Fruit fly (Drosophila melanogaster): ENCODE data around the gene Gba1b.

Gene Gba1b

DNA sequence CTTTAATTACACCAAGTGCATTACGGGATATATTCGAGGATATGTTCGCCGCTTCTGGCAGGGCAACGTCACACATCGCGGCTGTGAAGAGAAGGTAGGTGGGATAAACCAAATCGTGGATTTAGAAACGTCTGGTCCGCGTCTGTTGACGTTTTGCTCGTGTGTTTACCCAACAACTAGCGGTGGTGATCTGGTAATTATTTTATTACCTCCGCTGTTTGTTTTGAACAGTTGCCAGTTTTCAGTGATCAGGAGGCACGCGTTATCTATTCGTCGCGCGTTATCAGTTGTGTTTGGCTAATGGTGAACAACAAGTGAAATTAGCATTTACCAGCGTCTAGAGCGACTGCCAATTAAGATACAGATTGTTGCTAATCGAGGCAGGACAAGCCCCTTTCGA is 24.5 kb downstream of the Gba1b start (continued):
- TF ChIP-seq HLHmδ (GFP tag; optimal IDR thresholded peaks at IDR 0.05) (peak; percentile 56), Asciz (GFP tag; optimal IDR thresholded peaks at IDR 0.05) (peak; percentile 45), Sry-δ (GFP tag; optimal IDR thresholded peaks at IDR 0.05) (no peak), H2.0 (GFP tag; IDR thresholded peaks at IDR 0.05) (no peak), CG32772 (GFP tag; IDR thresholded peaks at IDR 0.05) (no peak), Xbp1 (GFP tag; optimal IDR thresholded peaks at IDR 0.05) (no peak), Max (GFP tag; optimal IDR thresholded peaks at IDR 0.05) (no peak), CG9609 (GFP tag; optimal IDR thresholded peaks at IDR 0.05) (no peak), CG8290 (GFP tag; optimal IDR thresholded peaks at IDR 0.05) (no peak), CG8290 (tag; optimal IDR thresholded peaks at IDR 0.05) (peak in 1 of 2 experiments; percentile 78), CG9437 (GFP tag; optimal IDR thresholded peaks at IDR 0.05) (no peak), Oli (tag; optimal IDR thresholded peaks at IDR 0.05) (no peak), Doc3 (GFP tag; IDR thresholded peaks at IDR 0.05; ENCODE audit: partially characterized antibody) (no peak), abd-A (tag; optimal IDR thresholded peaks at IDR 0.05) (no peak), oc (tag; optimal IDR thresholded peaks at IDR 0.05) (no peak), tx (GFP tag; optimal IDR thresholded peaks at IDR 0.05) (no peak), CG7556 (GFP tag; optimal IDR thresholded peaks at IDR 0.05) (no peak), emc (GFP tag; optimal IDR thresholded peaks at IDR 0.05) (no peak), CG31441 (GFP tag; IDR thresholded peaks at IDR 0.05) (no peak), Med (GFP tag) (peak; percentile 87), CrebB (tag; optimal IDR thresholded peaks at IDR 0.05) (peak; percentile 66), Vsx1 (GFP tag; optimal IDR thresholded peaks at IDR 0.05) (peak; percentile 41), CG17912 (GFP tag; optimal IDR thresholded peaks at IDR 0.05) (no peak), CG18011 (GFP tag; optimal IDR thresholded peaks at IDR 0.05) (no peak), CG7786 (GFP tag; optimal IDR thresholded peaks at IDR 0.05) (peak; percentile 34), prd (optimal IDR thresholded peaks at IDR 0.05) (no peak), prd (GFP tag; IDR thresholded peaks at IDR 0.05) (no peak), tap (tag; optimal IDR thresholded peaks at IDR 0.05) (no peak), Dref (GFP tag; IDR thresholded peaks at IDR 0.05) (no peak), CG17802 (tag; optimal IDR thresholded peaks at IDR 0.05) (no peak), Bgb (GFP tag; IDR thresholded peaks at IDR 0.05; ENCODE audit: partially characterized antibody) (no peak), CG11398 (GFP tag; optimal IDR thresholded peaks at IDR 0.05) (peak; percentile 29), vvl (GFP tag; IDR thresholded peaks at IDR 0.05) (no peak), sens (GFP tag) (peak; percentile 26), NfI (GFP tag; optimal IDR thresholded peaks at IDR 0.05) (peak; percentile 8), az2 (GFP tag; optimal IDR thresholded peaks at IDR 0.05) (no peak), CG30403 (GFP tag; optimal IDR thresholded peaks at IDR 0.05) (no peak), HmgD (GFP tag; optimal IDR thresholded peaks at IDR 0.05) (no peak), CG1647 (GFP tag; optimal IDR thresholded peaks at IDR 0.05) (no peak), E2f2 (GFP tag; IDR thresholded peaks at IDR 0.05) (no peak), klu (GFP tag; IDR thresholded peaks at IDR 0.05) (no peak), HLH54F (GFP tag; optimal IDR thresholded peaks at IDR 0.05) (no peak), shn (GFP tag; optimal IDR thresholded peaks at IDR 0.05) (no peak), inv (GFP tag; IDR thresholded peaks at IDR 0.05; ENCODE audit: partially characterized antibody) (no peak), Spps (tag; optimal IDR thresholded peaks at IDR 0.05) (no peak), ems (GFP tag; optimal IDR thresholded peaks at IDR 0.05) (peak; percentile 26), vnd (GFP tag; IDR thresholded peaks at IDR 0.05; ENCODE audit: partially characterized antibody) (no peak), so (GFP tag; IDR thresholded peaks at IDR 0.05) (peak; percentile 40; the same call in 1 of the 3 replicates), pnt (GFP tag; optimal IDR thresholded peaks at IDR 0.05) (no peak), CG1602 (GFP tag; optimal IDR thresholded peaks at IDR 0.05) (no peak), Bteb2 (GFP tag; optimal IDR thresholded peaks at IDR 0.05) (no peak), E2f1 (GFP tag; IDR thresholded peaks at IDR 0.05) (no peak), odd (GFP tag; optimal IDR thresholded peaks at IDR 0.05) (peak; percentile 64)
